Worm (Caenorhabditis elegans) whole organism, L2 larva: ENCODE measurements around the gene F13A7.11.

Source experiments
- C34F6.9 ChIP-seq: fragments of 150-350 bp; optimal IDR thresholded peaks from 2 replicates; lab custom pipeline; 2014; ENCODE audit warnings: missing biosample characterization, missing genetic modification characterization
- F13H6.1 ChIP-seq: sonication (generic microtip); optimal IDR thresholded peaks from 2 replicates; lab custom pipeline; 2016; ENCODE audit warnings: missing genetic modification characterization, missing compliant biosample characterization
- R02D3.7 ChIP-seq: fragments of 150-350 bp; optimal IDR thresholded peaks from 2 replicates; lab custom pipeline; 2014; ENCODE audit warnings: missing biosample characterization, missing genetic modification characterization
- Y55F3AM.14 ChIP-seq: fragments of 200-800 bp; sonication (Bioruptor generic); optimal IDR thresholded peaks from 2 replicates; lab custom pipeline; 2018; ENCODE audit warnings: mild to moderate bottlenecking, missing genetic modification characterization, missing compliant biosample characterization
- ZK546.5 ChIP-seq: sonication (generic microtip); optimal IDR thresholded peaks from 2 replicates; lab custom pipeline; 2017; ENCODE audit warnings: missing biosample characterization, missing genetic modification characterization
- alr-1 ChIP-seq: fragments of 150-350 bp; optimal IDR thresholded peaks from 2 replicates; lab custom pipeline; 2014; ENCODE audit warnings: missing biosample characterization, missing genetic modification characterization
- aly-2 ChIP-seq: fragments of 150-350 bp; optimal IDR thresholded peaks from 2 replicates; lab custom pipeline; 2014; ENCODE audit warnings: missing biosample characterization, missing genetic modification characterization
- ama-1 ChIP-seq: fragments of 150-350 bp; optimal IDR thresholded peaks from 2 replicates; lab custom pipeline; 2018; ENCODE audit warnings: inconsistent platforms
- blmp-1 ChIP-seq: sonication (generic microtip); optimal IDR thresholded peaks from 2 replicates; lab custom pipeline; 2017; ENCODE audit warnings: missing genetic modification characterization, mild to moderate bottlenecking, missing compliant biosample characterization, antibody characterized with exemption, moderate library complexity; ENCODE audit not compliant: insufficient read depth
- ceh-16 ChIP-seq: fragments of 150-350 bp; optimal IDR thresholded peaks from 2 replicates; lab custom pipeline; 2014; ENCODE audit warnings: missing biosample characterization, missing genetic modification characterization
- ceh-82 ChIP-seq: fragments of 150-350 bp; optimal IDR thresholded peaks from 2 replicates; lab custom pipeline; 2014; ENCODE audit warnings: missing biosample characterization, missing genetic modification characterization
- crh-2 ChIP-seq: sonication (generic microtip); optimal IDR thresholded peaks from 2 replicates; lab custom pipeline; 2017; ENCODE audit warnings: missing biosample characterization, missing genetic modification characterization
- dmd-4 ChIP-seq: sonication (generic microtip); optimal IDR thresholded peaks from 2 replicates; lab custom pipeline; 2017; ENCODE audit warnings: missing biosample characterization, missing genetic modification characterization
- egl-27 ChIP-seq: sonication (generic microtip); optimal IDR thresholded peaks from 3 replicates; lab custom pipeline; 2017; ENCODE audit warnings: missing biosample characterization, missing genetic modification reagents, missing genetic modification characterization
- elt-1 ChIP-seq: fragments of 150-350 bp; optimal IDR thresholded peaks from 2 replicates; lab custom pipeline; 2014; ENCODE audit warnings: missing biosample characterization, missing genetic modification characterization
- elt-3 ChIP-seq: sonication (generic microtip); optimal IDR thresholded peaks from 2 replicates; lab custom pipeline; 2017; ENCODE audit warnings: missing biosample characterization, missing genetic modification characterization
- fos-1 ChIP-seq: fragments of 150-350 bp; optimal IDR thresholded peaks from 2 replicates; lab custom pipeline; 2014; ENCODE audit warnings: missing biosample characterization, missing genetic modification characterization
- gmeb-1 ChIP-seq: fragments of 150-350 bp; optimal IDR thresholded peaks from 2 replicates; lab custom pipeline; 2014; ENCODE audit warnings: missing biosample characterization, missing genetic modification characterization
- lin-11 ChIP-seq: fragments of 150-350 bp; sonication (generic microtip); optimal IDR thresholded peaks from 2 replicates; lab custom pipeline; 2014; ENCODE audit warnings: missing biosample characterization, missing genetic modification characterization, inconsistent platforms, mixed read lengths
- lin-13 ChIP-seq: fragments of 150-350 bp; optimal IDR thresholded peaks from 2 replicates; lab custom pipeline; 2014; ENCODE audit warnings: missing biosample characterization, missing genetic modification reagents, missing genetic modification characterization
- lin-39 ChIP-seq: fragments of 150-350 bp; optimal IDR thresholded peaks from 2 replicates; lab custom pipeline; 2014; ENCODE audit warnings: missing biosample characterization, missing genetic modification reagents, missing genetic modification characterization
- lsy-2 ChIP-seq, 2 experiments: fragments of 150-350 bp in 1 of 2; sonication (generic microtip) in 1 of 2; optimal IDR thresholded peaks; 2 replicates each; lab custom pipeline; 2014 to 2017; ENCODE audit warnings: missing biosample characterization in 2 of 2, missing genetic modification characterization in 2 of 2
- mab-5 ChIP-seq: fragments of 150-350 bp; optimal IDR thresholded peaks from 2 replicates; lab custom pipeline; 2014; ENCODE audit warnings: missing biosample characterization, missing genetic modification characterization
- mbf-1 ChIP-seq: sonication (generic microtip); optimal IDR thresholded peaks from 2 replicates; lab custom pipeline; 2017; ENCODE audit warnings: missing biosample characterization, missing genetic modification characterization
- mdl-1 ChIP-seq, 2 experiments: fragments of 150-350 bp in 1 of 2; sonication (generic microtip) in 1 of 2; optimal IDR thresholded peaks; 2 replicates each; lab custom pipeline; 2017; ENCODE audit warnings: missing biosample characterization in 2 of 2, missing genetic modification characterization in 2 of 2
- nhr-10 ChIP-seq: sonication (generic microtip); optimal IDR thresholded peaks from 2 replicates; lab custom pipeline; 2017; ENCODE audit warnings: missing biosample characterization, missing genetic modification characterization
- nhr-11 ChIP-seq: fragments of 150-350 bp; optimal IDR thresholded peaks from 2 replicates; lab custom pipeline; 2014; ENCODE audit warnings: missing biosample characterization, missing genetic modification characterization
- nhr-12 ChIP-seq: fragments of 150-350 bp; optimal IDR thresholded peaks from 2 replicates; lab custom pipeline; 2014; ENCODE audit warnings: missing biosample characterization, missing genetic modification characterization
- nhr-129 ChIP-seq: fragments of 150-350 bp; optimal IDR thresholded peaks from 2 replicates; lab custom pipeline; 2014; ENCODE audit warnings: missing biosample characterization, missing genetic modification characterization
- nhr-21 ChIP-seq: fragments of 150-350 bp; optimal IDR thresholded peaks from 2 replicates; lab custom pipeline; 2014; ENCODE audit warnings: missing biosample characterization, missing genetic modification characterization
- nhr-23 ChIP-seq: fragments of 150-350 bp; optimal IDR thresholded peaks from 2 replicates; lab custom pipeline; 2014; ENCODE audit warnings: missing biosample characterization, missing genetic modification reagents, missing genetic modification characterization
- nhr-237 ChIP-seq: fragments of 150-350 bp; optimal IDR thresholded peaks from 2 replicates; lab custom pipeline; 2014; ENCODE audit warnings: missing biosample characterization, missing genetic modification characterization
- nhr-25 ChIP-seq: fragments of 150-350 bp; sonication (generic microtip); optimal IDR thresholded peaks from 3 replicates; lab custom pipeline; 2014; ENCODE audit warnings: missing biosample characterization, missing genetic modification characterization
- nhr-6 ChIP-seq: fragments of 150-350 bp; optimal IDR thresholded peaks from 2 replicates; lab custom pipeline; 2014; ENCODE audit warnings: missing biosample characterization, missing genetic modification characterization
- nhr-77 ChIP-seq: fragments of 150-350 bp; optimal IDR thresholded peaks from 2 replicates; lab custom pipeline; 2014; ENCODE audit warnings: missing biosample characterization, missing genetic modification characterization
- peb-1 ChIP-seq: fragments of 150-350 bp; optimal IDR thresholded peaks from 2 replicates; lab custom pipeline; 2014; ENCODE audit warnings: missing biosample characterization, missing genetic modification characterization
- sem-4 ChIP-seq: fragments of 150-350 bp; optimal IDR thresholded peaks from 2 replicates; lab custom pipeline; 2014; ENCODE audit warnings: missing biosample characterization, missing genetic modification reagents, missing genetic modification characterization
- skn-1 ChIP-seq: sonication (generic microtip); optimal IDR thresholded peaks from 2 replicates; lab custom pipeline; 2017; ENCODE audit warnings: missing biosample characterization, missing genetic modification characterization
- sma-3 ChIP-seq: sonication (generic microtip); optimal IDR thresholded peaks from 2 replicates; lab custom pipeline; 2016; ENCODE audit warnings: missing genetic modification reagents, missing genetic modification characterization, missing compliant biosample characterization
- sma-9 ChIP-seq, 2 experiments: fragments of 150-350 bp in 1 of 2; sonication (generic microtip) in 1 of 2; optimal IDR thresholded peaks; 2 replicates each; lab custom pipeline; 2014 to 2016; ENCODE audit warnings: missing genetic modification characterization in 2 of 2, mild to moderate bottlenecking in 1 of 2, missing biosample characterization in 1 of 2, missing compliant biosample characterization in 1 of 2, missing genetic modification reagents in 1 of 2, moderate library complexity in 1 of 2
- snpc-4 ChIP-seq: fragments of 150-350 bp; optimal IDR thresholded peaks from 2 replicates; lab custom pipeline; 2014; ENCODE audit warnings: missing biosample characterization, missing genetic modification characterization
- unc-39 ChIP-seq: fragments of 150-350 bp; optimal IDR thresholded peaks from 2 replicates; lab custom pipeline; 2014; ENCODE audit warnings: missing biosample characterization, missing genetic modification characterization
- unc-55 ChIP-seq: fragments of 150-350 bp; sonication (generic microtip); optimal IDR thresholded peaks from 3 replicates; lab custom pipeline; 2014; ENCODE audit warnings: missing biosample characterization, missing genetic modification reagents, missing genetic modification characterization
- unc-62 ChIP-seq: fragments of 150-350 bp; optimal IDR thresholded peaks from 2 replicates; lab custom pipeline; 2014; ENCODE audit warnings: missing biosample characterization, missing genetic modification reagents, missing genetic modification characterization
- zag-1 ChIP-seq: fragments of 150-350 bp; optimal IDR thresholded peaks from 2 replicates; lab custom pipeline; 2014; ENCODE audit warnings: missing biosample characterization, missing genetic modification characterization
- ztf-1 ChIP-seq: fragments of 200-800 bp; sonication (Bioruptor generic); conservative IDR thresholded peaks from 2 replicates; pipeline ENCODE4 v1.3.6; 2022; ENCODE audit warnings: missing genetic modification characterization, missing compliant biosample characterization
- ztf-11 ChIP-seq: sonication (generic microtip); optimal IDR thresholded peaks from 2 replicates; lab custom pipeline; 2017; ENCODE audit warnings: missing biosample characterization, missing genetic modification characterization
- ztf-4 ChIP-seq: fragments of 150-350 bp; optimal IDR thresholded peaks from 2 replicates; lab custom pipeline; 2014; ENCODE audit warnings: missing biosample characterization, missing genetic modification characterization

F13A7.11 gene

ce11 chrV:16405366-16405765, 10.3 kb upstream of the F13A7.11 start:
- no peak for TF ChIP-seq mbf-1 (tag; lab: Kevin White, UChicago)
- TF ChIP-seq nhr-237, result no peak
- no peak for TF ChIP-seq C34F6.9 (tag; lab: Kevin White, UChicago)
- TF ChIP-seq elt-3 (tag; lab: Kevin White, UChicago), result no peak
- no peak for TF ChIP-seq ZK546.5 (tag; lab: Kevin White, UChicago)
- TF ChIP-seq F13H6.1 (tag; lab: Kevin White, UChicago), result no peak
- TF ChIP-seq nhr-10 (tag; lab: Kevin White, UChicago), result no peak
- TF ChIP-seq, all 48 proteins: peak for 0

ce11 chrV:16403974-16404373, 8.9 kb upstream of the F13A7.11 start, which contains the start of gene syp-1:
Gene syp-1, plus strand, starts transcription at chrV:16404274.
- TF ChIP-seq elt-3 (tag; lab: Kevin White, UChicago), result no peak
- TF ChIP-seq nhr-129 (tag; lab: Kevin White, UChicago), result no peak
- TF ChIP-seq nhr-77, result no peak
- TF ChIP-seq, all 48 proteins: peak for 0

- TF ChIP-seq lin-13 (peak; percentile 79), mdl-1 (tag; optimal IDR thresholded peaks at IDR 0.05; lab: Kevin White, UChicago) (no peak), fos-1 (tag; lab: Kevin White, UChicago) (peak; percentile 4), ZK546.5 (tag; lab: Kevin White, UChicago) (no peak), zag-1 (tag; lab: Kevin White, UChicago) (no peak), ztf-11 (tag; lab: Kevin White, UChicago) (no peak), snpc-4 (tag; lab: Kevin White, UChicago) (no peak), elt-3 (tag; lab: Kevin White, UChicago) (no peak), peb-1 (tag; lab: Kevin White, UChicago) (no peak), F13H6.1 (tag; lab: Kevin White, UChicago) (peak; percentile 80), nhr-77 (no peak), nhr-12 (tag; lab: Kevin White, UChicago) (no peak), C34F6.9 (tag; lab: Kevin White, UChicago) (peak; percentile 72), ztf-1 (GFP tag; lab: Robert Waterston, UW) (no peak), aly-2 (tag; lab: Kevin White, UChicago) (no peak), elt-1 (tag; lab: Kevin White, UChicago) (no peak), R02D3.7 (peak; percentile 33), blmp-1 (tag; lab: Kevin White, UChicago) (peak; percentile 16), lsy-2 (tag; optimal IDR thresholded peaks at IDR 0.05; lab: Kevin White, UChicago) (peak; percentile 58 to 83), unc-39 (tag; lab: Kevin White, UChicago) (no peak), mbf-1 (tag; lab: Kevin White, UChicago) (no peak), crh-2 (tag; lab: Kevin White, UChicago) (peak; percentile 75), nhr-25 (peak; percentile 68), nhr-21 (peak; percentile 76), nhr-23 (tag; lab: Kevin White, UChicago) (no peak), unc-62 (no peak), alr-1 (tag; lab: Kevin White, UChicago) (no peak), nhr-11 (no peak), nhr-237 (no peak), sma-9 (GFP tag; optimal IDR thresholded peaks at IDR 0.05; lab: Kevin White, UChicago) (peak; percentile 94), sma-9 (tag; optimal IDR thresholded peaks at IDR 0.05; lab: Kevin White, UChicago) (no peak), ama-1 (lab: Kevin White, UChicago) (no peak), sem-4 (tag; lab: Kevin White, UChicago) (peak; percentile 58), ztf-4 (tag; lab: Kevin White, UChicago) (peak; percentile 28), ceh-16 (tag; lab: Kevin White, UChicago) (peak; percentile 77), nhr-6 (tag; lab: Kevin White, UChicago) (no peak), nhr-10 (tag; lab: Kevin White, UChicago) (peak; percentile 40), ceh-82 (tag; lab: Kevin White, UChicago) (no peak), egl-27 (tag; lab: Kevin White, UChicago) (peak; percentile 61), dmd-4 (tag; lab: Kevin White, UChicago) (no peak), lin-11 (tag; lab: Kevin White, UChicago) (peak; percentile 64), unc-55 (GFP tag; lab: Kevin White, UChicago) (peak; percentile 85), mab-5 (tag; lab: Kevin White, UChicago) (peak; percentile 41), Y55F3AM.14 (no peak), nhr-129 (tag; lab: Kevin White, UChicago) (no peak), sma-3 (GFP tag; lab: Kevin White, UChicago) (peak; percentile 89), gmeb-1 (tag; lab: Kevin White, UChicago) (peak; percentile 97), skn-1 (no peak), lin-39 (tag; lab: Kevin White, UChicago) (no peak)
Observed at ce11 chrV:16401519-16401918, 6.4 kb upstream of the F13A7.11 start, which contains the start of gene F13A7.14. Gene F13A7.14, plus strand, starts transcription at chrV:16401891.
